Worm (Caenorhabditis elegans) whole organism, L4 larva: Measurements from ENCODE around the gene F02E11.7.
A peak's percentile ranks its signal among the peaks of the same experiment; 100 is the strongest.

Experiments used
- ceh-82 ChIP-seq: sonication (generic microtip); optimal IDR thresholded peaks from 2 replicates; lab custom pipeline; 2017; ENCODE audit warnings: missing biosample characterization, missing genetic modification characterization
- daf-19 ChIP-seq: fragments of 200-800 bp; sonication (Bioruptor generic); conservative IDR thresholded peaks from 2 replicates; pipeline ENCODE4 v1.3.6; 2022; ENCODE audit warnings: missing genetic modification characterization, missing compliant biosample characterization
- dmd-6 ChIP-seq: fragments of 200-800 bp; sonication (Bioruptor generic); IDR thresholded peaks from 2 replicates; pipeline ENCODE4 v1.3.6; 2022; ENCODE audit warnings: missing genetic modification reagents, missing genetic modification characterization, missing compliant biosample characterization
- dpl-1 ChIP-seq: fragments of 150-350 bp; optimal IDR thresholded peaks from 2 replicates; lab custom pipeline; 2014; ENCODE audit warnings: missing biosample characterization, missing genetic modification reagents, missing genetic modification characterization
- mdl-1 ChIP-seq, 2 experiments: fragments of 150-350 bp in 1 of 2; sonication (generic microtip) in 1 of 2; optimal IDR thresholded peaks; 2 replicates each; lab custom pipeline; 2014 to 2017; ENCODE audit warnings: missing biosample characterization in 2 of 2, missing genetic modification characterization in 2 of 2
- nhr-25 ChIP-seq: sonication (generic microtip); optimal IDR thresholded peaks from 2 replicates; lab custom pipeline; 2017; ENCODE audit warnings: missing genetic modification characterization, mild to moderate bottlenecking, missing compliant biosample characterization, antibody characterized with exemption, moderate library complexity, borderline replicate concordance; ENCODE audit not compliant: insufficient read depth
- nhr-76 ChIP-seq: fragments of 150-350 bp; optimal IDR thresholded peaks from 2 replicates; lab custom pipeline; 2014; ENCODE audit warnings: missing biosample characterization, missing genetic modification characterization
- spr-3 ChIP-seq: fragments of 200-800 bp; sonication (Bioruptor generic); optimal IDR thresholded peaks from 2 replicates; lab custom pipeline; 2018; ENCODE audit warnings: mild to moderate bottlenecking, missing genetic modification characterization, missing compliant biosample characterization
- unc-130 ChIP-seq: sonication (generic microtip); optimal IDR thresholded peaks from 2 replicates; lab custom pipeline; 2016; ENCODE audit warnings: missing genetic modification reagents, missing genetic modification characterization, missing compliant biosample characterization

DNA sequence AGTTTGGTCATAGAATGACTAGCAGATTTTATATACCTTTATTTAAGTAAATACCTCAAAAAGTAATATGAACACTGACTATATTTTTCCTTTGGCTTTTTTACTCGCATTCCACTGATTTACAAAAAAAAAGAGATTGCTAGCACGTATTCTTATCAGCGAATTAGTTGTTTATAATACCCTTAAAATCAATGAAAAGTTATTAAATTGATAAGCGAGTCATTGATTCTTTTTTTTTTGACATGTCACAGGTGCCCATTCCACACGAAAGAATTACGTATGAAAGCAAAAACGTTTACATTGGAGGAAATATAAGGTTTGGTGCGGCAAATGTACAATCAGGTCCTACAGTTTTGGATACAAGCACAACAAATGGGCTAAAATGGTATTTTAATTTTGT is 27.7 kb downstream of the F02E11.7 start, which contains the start of gene btb-17:
- TF ChIP-seq mdl-1 (tag; optimal IDR thresholded peaks at IDR 0.05; lab: Kevin White, UChicago) (no peak), daf-19 (no peak), dmd-6 (GFP tag; lab: Robert Waterston, UW) (peak; percentile 62), spr-3 (GFP tag; lab: Kevin White, UChicago) (no peak), nhr-76 (tag; lab: Kevin White, UChicago) (no peak), unc-130 (GFP tag; lab: Kevin White, UChicago) (no peak), ceh-82 (tag; lab: Kevin White, UChicago) (no peak), dpl-1 (no peak), nhr-25 (tag; lab: Kevin White, UChicago) (no peak)
